Fruit fly (Drosophila melanogaster): Measurements from ENCODE around the gene Tmf.

The Tmf gene

DNA sequence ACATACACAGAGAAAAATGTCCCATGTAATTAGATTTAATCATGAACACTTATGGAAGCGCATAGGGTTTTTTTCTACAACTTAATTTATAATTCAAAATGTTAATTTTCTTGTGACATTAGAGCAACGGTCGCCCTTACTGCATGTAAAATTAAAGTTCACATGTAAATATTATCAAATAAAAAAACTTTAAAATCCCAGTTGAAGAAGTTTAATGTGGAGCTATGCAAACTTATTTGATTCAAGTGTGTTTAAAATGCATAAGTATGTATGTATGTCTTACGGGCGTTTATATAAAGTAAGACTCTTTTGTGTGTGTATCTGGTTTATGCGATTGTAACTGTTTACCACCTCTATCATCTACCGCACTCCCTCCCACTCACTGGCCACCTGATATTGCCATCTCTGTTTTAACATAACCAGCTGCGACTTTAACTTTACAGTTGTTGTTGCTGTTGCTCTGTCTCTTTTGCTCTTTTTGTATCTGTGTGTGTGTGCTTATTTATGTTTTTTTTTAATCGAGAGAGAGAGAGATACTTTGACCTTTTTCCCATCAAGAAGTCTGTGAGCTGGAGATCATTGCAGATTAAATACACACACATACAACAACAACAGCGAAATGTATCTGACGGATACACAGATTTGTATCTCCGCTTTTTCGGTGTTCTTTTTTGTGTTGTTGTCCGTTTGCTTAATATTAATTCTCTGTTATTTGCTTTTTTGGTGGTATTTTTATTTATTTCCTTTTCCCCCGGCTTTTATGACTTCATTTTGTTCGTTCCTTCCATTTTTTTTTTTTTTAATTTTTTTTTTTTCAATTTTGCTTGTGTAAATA, 11.4 kb downstream of the Tmf start (continued):
- peak; percentile 64 for TF ChIP-seq CG12219 (GFP tag; optimal IDR thresholded peaks at IDR 0.05)
- TF ChIP-seq sens-2 (GFP tag; IDR thresholded peaks at IDR 0.05), result no peak
- peak; percentile 85 for TF ChIP-seq CG10979 (tag; optimal IDR thresholded peaks at IDR 0.05)
- peak; percentile 33 for TF ChIP-seq CG10274 (GFP tag; optimal IDR thresholded peaks at IDR 0.05)
- TF ChIP-seq cwo (GFP tag; optimal IDR thresholded peaks at IDR 0.05), result peak; percentile 62
- TF ChIP-seq oc (tag; optimal IDR thresholded peaks at IDR 0.05), result peak; percentile 72
- peak; percentile 82 for TF ChIP-seq gcm2 (GFP tag; optimal IDR thresholded peaks at IDR 0.05)
- peak; percentile 44; the same call in 1 of the 2 replicates for TF ChIP-seq ranshi (GFP tag; IDR thresholded peaks at IDR 0.05)
- peak; percentile 75 for TF ChIP-seq Mad (GFP tag; optimal IDR thresholded peaks at IDR 0.05)
- TF ChIP-seq CG3847 (GFP tag; IDR thresholded peaks at IDR 0.05), result peak; percentile 69
- TF ChIP-seq gem (tag; optimal IDR thresholded peaks at IDR 0.05), result peak; percentile 97
- TF ChIP-seq mld (GFP tag; IDR thresholded peaks at IDR 0.05; ENCODE audit: partially characterized antibody), result no peak
- TF ChIP-seq Hsf (GFP tag; optimal IDR thresholded peaks at IDR 0.05), result peak; percentile 88
- TF ChIP-seq gt (GFP tag; IDR thresholded peaks at IDR 0.05), result 0 out of 2 replicates have a peak, but pooled peaks have one; percentile 10
- TF ChIP-seq HmgZ (tag; optimal IDR thresholded peaks at IDR 0.05), result peak; percentile 83
- TF ChIP-seq CG13775 (GFP tag; optimal IDR thresholded peaks at IDR 0.05), result peak; percentile 71
- TF ChIP-seq org-1 (GFP tag; optimal IDR thresholded peaks at IDR 0.05), result peak; percentile 87
- TF ChIP-seq jigr1 (GFP tag; IDR thresholded peaks at IDR 0.05), result 0 out of 3 replicates have a peak, but pooled peaks have one; percentile 27
- TF ChIP-seq tin (GFP tag; optimal IDR thresholded peaks at IDR 0.05), result peak; percentile 67
- TF ChIP-seq CG15073 (GFP tag; optimal IDR thresholded peaks at IDR 0.05), result no peak
- peak; percentile 62 for TF ChIP-seq vfl (GFP tag; optimal IDR thresholded peaks at IDR 0.05)
- TF ChIP-seq vnd (GFP tag; IDR thresholded peaks at IDR 0.05; ENCODE audit: partially characterized antibody), result no peak
- peak; percentile 68 for TF ChIP-seq Hmx (GFP tag; optimal IDR thresholded peaks at IDR 0.05)
- no peak for TF ChIP-seq hbn (GFP tag; IDR thresholded peaks at IDR 0.05; ENCODE audit: partially characterized antibody)
- TF ChIP-seq Poxn (GFP tag; IDR thresholded peaks at IDR 0.05), result no peak
- TF ChIP-seq C15 (GFP tag; IDR thresholded peaks at IDR 0.05), result no peak
- peak; percentile 79 for TF ChIP-seq CG17328 (GFP tag; IDR thresholded peaks at IDR 0.05)
- peak; percentile 81 for TF ChIP-seq Xrp1 (GFP tag; IDR thresholded peaks at IDR 0.05)
- TF ChIP-seq CG1602 (GFP tag; optimal IDR thresholded peaks at IDR 0.05), result peak; percentile 89
- TF ChIP-seq CG15601 (tag; optimal IDR thresholded peaks at IDR 0.05), result peak; percentile 92
- peak; percentile 96 for TF ChIP-seq CG12659 (GFP tag; optimal IDR thresholded peaks at IDR 0.05)
- TF ChIP-seq nau (GFP tag; optimal IDR thresholded peaks at IDR 0.05), result peak; percentile 73
- peak; percentile 70 for TF ChIP-seq Max (GFP tag; optimal IDR thresholded peaks at IDR 0.05)
- TF ChIP-seq pita (GFP tag; optimal IDR thresholded peaks at IDR 0.05), result no peak
- TF ChIP-seq Oli (tag; optimal IDR thresholded peaks at IDR 0.05), result peak; percentile 96
- TF ChIP-seq CG8359 (GFP tag; optimal IDR thresholded peaks at IDR 0.05; ENCODE audit: borderline replicate concordance), result peak; percentile 81
- no peak for TF ChIP-seq MBD-R2 (GFP tag; IDR thresholded peaks at IDR 0.05)
- no peak for TF ChIP-seq usp (GFP tag; optimal IDR thresholded peaks at IDR 0.05)
- peak; percentile 32; the same call in 1 of the 2 replicates for TF ChIP-seq CG14014 (GFP tag; IDR thresholded peaks at IDR 0.05)
- TF ChIP-seq insv (GFP tag; optimal IDR thresholded peaks at IDR 0.05), result peak in 1 of 2 experiments; percentile 26
- peak; percentile 76 for TF ChIP-seq Mes4 (GFP tag; optimal IDR thresholded peaks at IDR 0.05)
- peak; percentile 83 for TF ChIP-seq Atf3 (GFP tag; optimal IDR thresholded peaks at IDR 0.05)
- peak; percentile 78 for TF ChIP-seq CG17359 (tag; optimal IDR thresholded peaks at IDR 0.05)
- TF ChIP-seq tx (GFP tag; optimal IDR thresholded peaks at IDR 0.05), result peak; percentile 84
- TF ChIP-seq CG7745 (tag; optimal IDR thresholded peaks at IDR 0.05), result no peak
- TF ChIP-seq vvl (GFP tag; IDR thresholded peaks at IDR 0.05), result peak; percentile 67; the same call in 1 of the 2 replicates
- 0 out of 2 replicates have a peak, but pooled peaks have one; percentile 14 for TF ChIP-seq CG6272 (GFP tag; IDR thresholded peaks at IDR 0.05)
- 0 out of 2 replicates have a peak, but pooled peaks have one; percentile 13 for TF ChIP-seq CG7372 (GFP tag; IDR thresholded peaks at IDR 0.05)
- peak; percentile 71 for TF ChIP-seq CG11093 (GFP tag; IDR thresholded peaks at IDR 0.05)

Data from whole organism, embryonic.